Worm (Caenorhabditis elegans) whole organism, late embryonic: Measurements from ENCODE around the gene cdr-2.

ENCODE experiments used
- fax-1 ChIP-seq: sonication (generic microtip); optimal IDR thresholded peaks from 2 replicates; lab custom pipeline; 2016; ENCODE audit warnings: missing genotype, missing genetic modification characterization, missing compliant biosample characterization
- npax-4 ChIP-seq: sonication (generic microtip); optimal IDR thresholded peaks from 2 replicates; lab custom pipeline; 2016; ENCODE audit warnings: missing genetic modification characterization, missing compliant biosample characterization

- TF ChIP-seq npax-4 (tag; lab: Kevin White, UChicago) (no peak), fax-1 (tag; lab: Kevin White, UChicago) (no peak)
Measured at ce11 chrV:12418292-12418691, 2.8 kb upstream of the cdr-2 start, which contains the start of gene C54D10.3.
